Worm (Caenorhabditis elegans) whole organism, mixed stage, embryonic: Measurements from ENCODE around the gene rrsr-1.

Experiments
- ces-1 ChIP-seq: fragments of 150-350 bp; optimal IDR thresholded peaks from 2 replicates; lab custom pipeline; 2014; ENCODE audit warnings: missing biosample characterization, missing genetic modification reagents, missing genetic modification characterization
- ham-2 ChIP-seq: fragments of 200-800 bp; sonication (Bioruptor generic); optimal IDR thresholded peaks from 2 replicates; lab custom pipeline; 2018; ENCODE audit warnings: mild to moderate bottlenecking, missing genetic modification characterization, missing compliant biosample characterization
- lsy-2 ChIP-seq: fragments of 150-350 bp; optimal IDR thresholded peaks from 2 replicates; lab custom pipeline; 2014; ENCODE audit warnings: missing biosample characterization, missing genetic modification characterization
- nhr-12 ChIP-seq: fragments of 150-350 bp; optimal IDR thresholded peaks from 2 replicates; lab custom pipeline; 2014; ENCODE audit warnings: missing biosample characterization, missing genetic modification characterization
- nhr-237 ChIP-seq: fragments of 150-350 bp; optimal IDR thresholded peaks from 2 replicates; lab custom pipeline; 2014; ENCODE audit warnings: missing biosample characterization, missing genetic modification characterization
- snpc-4 ChIP-seq: fragments of 150-350 bp; optimal IDR thresholded peaks from 2 replicates; lab custom pipeline; 2014; ENCODE audit warnings: missing biosample characterization, missing genetic modification characterization
- unc-39 ChIP-seq: fragments of 150-350 bp; optimal IDR thresholded peaks from 2 replicates; lab custom pipeline; 2014; ENCODE audit warnings: missing biosample characterization, missing genetic modification characterization

ce11 chrV:14446453-14446852 is 21.6 kb upstream of the rrsr-1 start:
- TF ChIP-seq unc-39, result no peak
- no peak for TF ChIP-seq ham-2
- no peak for TF ChIP-seq ces-1 (GFP tag; lab: Kevin White, UChicago)
- TF ChIP-seq snpc-4 (tag; lab: Kevin White, UChicago), result no peak
- TF ChIP-seq lsy-2 (tag; lab: Kevin White, UChicago), result no peak
- TF ChIP-seq nhr-237 (tag; lab: Kevin White, UChicago), result no peak
- no peak for TF ChIP-seq nhr-12
